Fruit fly (Drosophila melanogaster): ENCODE data around the gene BORCS6.

BORCS6 gene

dm6 chr3L:533807-534206 lies 6.8 kb upstream of the BORCS6 start (continued):
- no peak for TF ChIP-seq CG6808 (GFP tag; optimal IDR thresholded peaks at IDR 0.05)
- no peak for TF ChIP-seq Sox102F (GFP tag; optimal IDR thresholded peaks at IDR 0.05)
- no peak for TF ChIP-seq Eip93F (GFP tag; optimal IDR thresholded peaks at IDR 0.05)
- peak; percentile 23 for TF ChIP-seq lz (GFP tag; optimal IDR thresholded peaks at IDR 0.05)
- TF ChIP-seq CG16779 (tag; optimal IDR thresholded peaks at IDR 0.05) = no peak
- no peak for TF ChIP-seq Sox14 (GFP tag; optimal IDR thresholded peaks at IDR 0.05)
- TF ChIP-seq Hr4 (GFP tag; optimal IDR thresholded peaks at IDR 0.05) = peak; percentile 59
- no peak for TF ChIP-seq CG4318 (GFP tag; optimal IDR thresholded peaks at IDR 0.05)
- peak; percentile 29 for TF ChIP-seq CG6276 (GFP tag; optimal IDR thresholded peaks at IDR 0.05)
- no peak for TF ChIP-seq CG10631 (GFP tag; optimal IDR thresholded peaks at IDR 0.05)
- TF ChIP-seq net (GFP tag; optimal IDR thresholded peaks at IDR 0.05) = peak; percentile 12
- no peak for TF ChIP-seq CG8319 (GFP tag; optimal IDR thresholded peaks at IDR 0.05)
- peak; percentile 68; the same call in 2 of the 3 replicates for TF ChIP-seq CG8119 (GFP tag; IDR thresholded peaks at IDR 0.05)

DNA sequence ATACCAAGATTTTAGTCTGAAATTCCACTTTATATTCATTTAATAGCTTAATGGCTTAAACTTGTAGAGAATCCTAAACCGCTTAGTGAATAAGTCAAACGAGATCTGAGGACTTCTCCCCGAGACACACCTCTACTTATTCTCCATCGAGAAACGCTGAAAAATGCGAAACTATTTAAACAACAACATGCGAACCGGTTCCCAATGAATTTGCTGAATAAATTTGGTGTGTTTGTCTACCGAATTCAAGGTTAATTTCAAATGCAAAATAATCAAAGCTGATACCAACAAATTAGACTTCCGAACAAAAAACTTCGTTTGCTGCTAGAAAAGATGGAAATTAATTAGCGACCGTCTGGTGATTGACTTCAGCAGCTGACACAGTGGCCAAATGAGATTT lies 4.5 kb upstream of the BORCS6 start:
- TF ChIP-seq CG10631 (GFP tag; optimal IDR thresholded peaks at IDR 0.05) (no peak), Blimp-1 (GFP tag; optimal IDR thresholded peaks at IDR 0.05) (no peak), CG31627 (GFP tag; optimal IDR thresholded peaks at IDR 0.05) (no peak), Ets96B (tag; optimal IDR thresholded peaks at IDR 0.05) (no peak)

- TF ChIP-seq CG9139 (GFP tag; optimal IDR thresholded peaks at IDR 0.05) (peak; percentile 79), ss (GFP tag; optimal IDR thresholded peaks at IDR 0.05) (peak; percentile 86 to 88), dsx (GFP tag; optimal IDR thresholded peaks at IDR 0.05; ENCODE audit: poor library complexity, severe bottlenecking) (no peak), CG34406 (GFP tag; optimal IDR thresholded peaks at IDR 0.05) (no peak), CG6163 (GFP tag; IDR thresholded peaks at IDR 0.05) (peak; percentile 49; the same call in 2 of the 3 replicates), fd85E (GFP tag; optimal IDR thresholded peaks at IDR 0.05) (no peak), fkh (GFP tag; optimal IDR thresholded peaks at IDR 0.05) (no peak), CG6276 (GFP tag; optimal IDR thresholded peaks at IDR 0.05) (peak; percentile 80), salr (GFP tag; optimal IDR thresholded peaks at IDR 0.05) (peak in 1 of 2 experiments; percentile 33), CG11294 (GFP tag; IDR thresholded peaks at IDR 0.05) (0 out of 2 replicates have a peak, but pooled peaks have one; percentile 27), CG6808 (GFP tag; optimal IDR thresholded peaks at IDR 0.05) (peak; percentile 89), fd59A (GFP tag; optimal IDR thresholded peaks at IDR 0.05) (no peak), vri (GFP tag; optimal IDR thresholded peaks at IDR 0.05) (peak; percentile 80), CG10669 (GFP tag; optimal IDR thresholded peaks at IDR 0.05) (peak; percentile 43), CG1621 (tag; optimal IDR thresholded peaks at IDR 0.05) (peak; percentile 51), Blimp-1 (GFP tag; optimal IDR thresholded peaks at IDR 0.05) (no peak), CG11902 (GFP tag; optimal IDR thresholded peaks at IDR 0.05) (no peak), CG15336 (GFP tag; IDR thresholded peaks at IDR 0.05) (peak; percentile 41; the same call in 1 of the 2 replicates), net (GFP tag; optimal IDR thresholded peaks at IDR 0.05) (peak; percentile 45), esn (GFP tag; optimal IDR thresholded peaks at IDR 0.05) (no peak), Hr4 (GFP tag; optimal IDR thresholded peaks at IDR 0.05) (no peak), CG8119 (GFP tag; IDR thresholded peaks at IDR 0.05) (peak; percentile 57), eg (GFP tag; IDR thresholded peaks at IDR 0.05) (peak; percentile 43; the same call in 1 of the 3 replicates), Ets96B (tag; optimal IDR thresholded peaks at IDR 0.05) (peak; percentile 22), spab (GFP tag; optimal IDR thresholded peaks at IDR 0.05) (peak; percentile 53), Lpt (GFP tag; optimal IDR thresholded peaks at IDR 0.05) (peak; percentile 22), Sox14 (GFP tag; optimal IDR thresholded peaks at IDR 0.05) (peak; percentile 58), cyc (GFP tag; optimal IDR thresholded peaks at IDR 0.05) (no peak), Eip78C (GFP tag) (peak; percentile 88), CG11762 (GFP tag; optimal IDR thresholded peaks at IDR 0.05; ENCODE audit: insufficient read depth) (peak; percentile 28), topi (GFP tag; optimal IDR thresholded peaks at IDR 0.05) (no peak), CG32006 (GFP tag; optimal IDR thresholded peaks at IDR 0.05) (peak; percentile 15)
These were observed 1.1 kb upstream of the BORCS6 start for dm6 chr3L:539383-540088.
